Worm (Caenorhabditis elegans) whole organism, L1 larva: Measurements from ENCODE around the gene srp-3.

Source experiments
- C34B4.2 ChIP-seq: sonication (generic microtip); optimal IDR thresholded peaks from 2 replicates; lab custom pipeline; 2017; ENCODE audit warnings: mild to moderate bottlenecking, missing genetic modification characterization, missing compliant biosample characterization
- F16B12.6 ChIP-seq: fragments of 150-350 bp; optimal IDR thresholded peaks from 2 replicates; lab custom pipeline; 2014; ENCODE audit warnings: missing biosample characterization, missing genetic modification characterization
- Y116A8C.19 ChIP-seq: sonication (generic microtip); optimal IDR thresholded peaks from 2 replicates; lab custom pipeline; 2016; ENCODE audit warnings: missing compliant biosample characterization, missing genetic modification characterization, borderline replicate concordance
- aha-1 ChIP-seq: fragments of 150-350 bp; optimal IDR thresholded peaks from 2 replicates; lab custom pipeline; 2014; ENCODE audit warnings: missing biosample characterization, missing genetic modification characterization
- ama-1 ChIP-seq: fragments of 150-350 bp; optimal IDR thresholded peaks from 2 replicates; lab custom pipeline; 2014
- ceh-63 ChIP-seq: fragments of 200-800 bp; sonication (Bioruptor generic); optimal IDR thresholded peaks from 2 replicates; lab custom pipeline; 2018; ENCODE audit warnings: mild to moderate bottlenecking, missing genetic modification characterization, missing compliant biosample characterization
- ceh-8 ChIP-seq: fragments of 200-800 bp; sonication (Bioruptor generic); optimal IDR thresholded peaks from 2 replicates; lab custom pipeline; 2018; ENCODE audit warnings: mild to moderate bottlenecking, missing genetic modification characterization, moderate library complexity, missing compliant biosample characterization
- ceh-82 ChIP-seq, 3 experiments: fragments of 150-350 bp in 1 of 3; sonication (generic microtip) in 2 of 3; optimal IDR thresholded peaks; 2 replicates each; lab custom pipeline; 2014 to 2017; ENCODE audit warnings: missing biosample characterization in 3 of 3, missing genetic modification characterization in 3 of 3
- ceh-88 ChIP-seq: fragments of 200-800 bp; sonication (Bioruptor generic); IDR thresholded peaks from 2 replicates; pipeline ENCODE4 v1.3.6; 2022; ENCODE audit warnings: missing genetic modification characterization, missing compliant biosample characterization
- ces-1 ChIP-seq: fragments of 150-350 bp; optimal IDR thresholded peaks from 2 replicates; lab custom pipeline; 2014; ENCODE audit warnings: missing biosample characterization, missing genetic modification reagents, missing genetic modification characterization
- dpl-1 ChIP-seq, 3 experiments: fragments of 150-350 bp in 2 of 3; sonication (generic microtip) in 1 of 3; optimal IDR thresholded peaks; 2 replicates each; lab custom pipeline; 2014 to 2017; ENCODE audit warnings: missing biosample characterization in 3 of 3, missing genetic modification characterization in 3 of 3, missing genetic modification reagents in 3 of 3
- egl-13 ChIP-seq: sonication (generic microtip); optimal IDR thresholded peaks from 2 replicates; lab custom pipeline; 2016; ENCODE audit warnings: missing genotype, missing genetic modification reagents, missing genetic modification characterization, missing compliant biosample characterization
- egl-27 ChIP-seq, 2 experiments: fragments of 150-350 bp in 1 of 2; sonication (generic microtip); optimal IDR thresholded peaks; 3 replicates each; lab custom pipeline; 2017 to 2018; ENCODE audit warnings: missing biosample characterization in 2 of 2, missing genetic modification characterization in 2 of 2, missing genetic modification reagents in 2 of 2
- ets-5 ChIP-seq: fragments of 200-800 bp; sonication (Bioruptor generic); IDR thresholded peaks from 2 replicates; pipeline ENCODE4 v1.3.6; 2022; ENCODE audit warnings: missing genetic modification characterization, missing compliant biosample characterization
- fkh-8 ChIP-seq: sonication (generic microtip); optimal IDR thresholded peaks from 2 replicates; lab custom pipeline; 2016; ENCODE audit warnings: mild to moderate bottlenecking, missing genetic modification characterization, missing compliant biosample characterization
- lin-14 ChIP-seq: fragments of 200-800 bp; sonication (Bioruptor generic); optimal IDR thresholded peaks from 2 replicates; lab custom pipeline; 2018; ENCODE audit warnings: mild to moderate bottlenecking, missing genetic modification characterization, moderate library complexity, missing compliant biosample characterization
- lin-35 ChIP-seq, 2 experiments: fragments of 150-350 bp; optimal IDR thresholded peaks; 2 replicates each; lab custom pipeline; 2014; ENCODE audit warnings: missing biosample characterization in 2 of 2, missing genetic modification characterization in 2 of 2, missing genetic modification reagents in 2 of 2
- lin-39 ChIP-seq: fragments of 150-350 bp; optimal IDR thresholded peaks from 2 replicates; lab custom pipeline; 2014; ENCODE audit warnings: missing biosample characterization, missing genetic modification reagents, missing genetic modification characterization
- mef-2 ChIP-seq: fragments of 150-350 bp; optimal IDR thresholded peaks from 2 replicates; lab custom pipeline; 2014; ENCODE audit warnings: missing biosample characterization, missing genetic modification characterization
- nhr-19 ChIP-seq: fragments of 200-800 bp; sonication (Bioruptor generic); conservative IDR thresholded peaks from 2 replicates; pipeline ENCODE4 v1.3.6; 2022; ENCODE audit warnings: missing genetic modification characterization, missing compliant biosample characterization
- nhr-28 ChIP-seq: fragments of 150-350 bp; optimal IDR thresholded peaks from 2 replicates; lab custom pipeline; 2014; ENCODE audit warnings: missing biosample characterization, missing genetic modification characterization
- nhr-47 ChIP-seq: sonication (generic microtip); optimal IDR thresholded peaks from 2 replicates; lab custom pipeline; 2016; ENCODE audit warnings: mild to moderate bottlenecking, missing genetic modification characterization, moderate library complexity, missing compliant biosample characterization
- nhr-77 ChIP-seq: fragments of 150-350 bp; optimal IDR thresholded peaks from 2 replicates; lab custom pipeline; 2014; ENCODE audit warnings: missing biosample characterization, missing genetic modification characterization
- nhr-85 ChIP-seq: sonication (generic microtip); peaks from one replicate; lab custom pipeline; 2016; ENCODE audit warnings: missing genetic modification characterization, inconsistent platforms, missing compliant biosample characterization
- pag-3 ChIP-seq: sonication (generic microtip); optimal IDR thresholded peaks from 2 replicates; lab custom pipeline; 2017; ENCODE audit warnings: missing genetic modification characterization, mild to moderate bottlenecking, missing compliant biosample characterization, antibody characterized with exemption, borderline replicate concordance; ENCODE audit not compliant: insufficient read depth
- pqm-1 ChIP-seq: sonication (generic microtip); optimal IDR thresholded peaks from 3 replicates; lab custom pipeline; 2017; ENCODE audit warnings: missing biosample characterization, missing genetic modification characterization
- rnt-1 ChIP-seq: sonication (generic microtip); optimal IDR thresholded peaks from 2 replicates; lab custom pipeline; 2016; ENCODE audit warnings: mild to moderate bottlenecking, missing genetic modification characterization, moderate library complexity, missing compliant biosample characterization
- snu-23 ChIP-seq: sonication (generic microtip); optimal IDR thresholded peaks from 2 replicates; lab custom pipeline; 2016; ENCODE audit warnings: missing genetic modification characterization, missing compliant biosample characterization
- swsn-7 ChIP-seq: sonication (generic microtip); optimal IDR thresholded peaks from 2 replicates; lab custom pipeline; 2016; ENCODE audit warnings: missing genetic modification characterization, missing compliant biosample characterization
- tbx-2 ChIP-seq: sonication (generic microtip); optimal IDR thresholded peaks from 2 replicates; lab custom pipeline; 2016; ENCODE audit warnings: missing genetic modification characterization, missing compliant biosample characterization
- tlp-1 ChIP-seq: fragments of 150-350 bp; optimal IDR thresholded peaks from 2 replicates; lab custom pipeline; 2014; ENCODE audit warnings: missing biosample characterization, missing genetic modification characterization
- unc-30 ChIP-seq: sonication (generic microtip); optimal IDR thresholded peaks from 2 replicates; lab custom pipeline; 2017; ENCODE audit warnings: missing biosample characterization, missing genetic modification characterization
- unc-86 ChIP-seq: sonication (generic microtip); optimal IDR thresholded peaks from 2 replicates; lab custom pipeline; 2016; ENCODE audit warnings: missing genetic modification characterization, missing compliant biosample characterization
- unc-98 ChIP-seq: fragments of 200-800 bp; sonication (Bioruptor generic); IDR thresholded peaks from 2 replicates; pipeline ENCODE4 v1.3.6; 2022; ENCODE audit warnings: missing genetic modification characterization, missing compliant biosample characterization
- zip-4 ChIP-seq: fragments of 200-800 bp; sonication (Bioruptor generic); optimal IDR thresholded peaks from 2 replicates; lab custom pipeline; 2018; ENCODE audit warnings: mild to moderate bottlenecking, missing genetic modification characterization, moderate library complexity, missing compliant biosample characterization
- ztf-11 ChIP-seq, 2 experiments: sonication (generic microtip); optimal IDR thresholded peaks; 2 replicates each; lab custom pipeline; 2016 to 2017; ENCODE audit warnings: missing genetic modification characterization in 2 of 2, missing biosample characterization in 1 of 2, missing compliant biosample characterization in 1 of 2

The srp-3 gene

DNA sequence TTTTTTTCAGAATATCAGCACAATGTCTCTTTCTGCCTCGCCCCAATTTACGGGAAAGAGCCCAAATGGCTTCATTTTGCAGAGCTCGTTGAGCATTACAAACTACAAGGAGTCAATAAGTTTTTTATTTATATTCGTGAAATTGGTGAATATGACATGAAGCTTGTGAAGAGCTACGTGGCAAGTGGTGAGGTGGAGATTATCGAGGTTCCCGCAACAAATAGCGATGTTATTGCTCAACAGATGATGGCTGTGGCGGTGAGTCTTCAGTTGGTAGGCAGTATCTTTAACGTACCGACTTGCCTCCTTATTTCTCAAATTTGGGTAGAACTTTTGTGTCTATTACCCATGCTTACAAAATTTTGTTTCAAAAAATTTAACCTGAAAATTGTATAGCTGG lies 19.8 kb downstream of the srp-3 start:
- TF ChIP-seq unc-86 (tag; lab: Kevin White, UChicago) (no peak), nhr-28 (tag; lab: Kevin White, UChicago) (no peak)

DNA sequence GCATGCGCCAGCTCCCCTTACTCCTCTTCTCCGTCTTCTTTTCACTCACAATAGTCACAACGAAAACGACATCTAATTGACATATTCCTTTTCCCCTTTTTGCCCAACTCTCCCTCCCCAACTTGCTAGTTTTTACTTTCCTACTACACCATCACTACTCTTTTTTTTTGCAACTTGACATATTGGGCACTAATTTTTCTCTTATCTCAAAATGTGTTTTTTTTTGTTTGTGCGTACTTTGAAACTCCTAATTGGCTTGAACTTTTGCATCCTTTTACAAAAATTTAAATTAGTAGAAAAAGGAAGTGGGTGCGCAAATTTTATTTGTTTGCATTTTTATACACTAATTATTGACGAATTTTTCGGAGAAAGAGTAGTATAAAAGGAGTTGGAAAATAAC lies 26.9 kb downstream of the srp-3 start:
- no peak for TF ChIP-seq tlp-1 (tag; lab: Kevin White, UChicago)
- no peak for TF ChIP-seq ceh-63 (GFP tag; lab: Kevin White, UChicago)
- peak; percentile 45 for TF ChIP-seq tbx-2
- TF ChIP-seq nhr-77: no peak
- no peak for TF ChIP-seq egl-13
- no peak for TF ChIP-seq ceh-88 (GFP tag; lab: Robert Waterston, UW)
- TF ChIP-seq egl-27 (tag; optimal IDR thresholded peaks at IDR 0.05; lab: Kevin White, UChicago): no peak
- peak; percentile 5 for TF ChIP-seq nhr-47 (tag; lab: Kevin White, UChicago)
- no peak for TF ChIP-seq snu-23 (GFP tag; lab: Kevin White, UChicago)
- no peak for TF ChIP-seq dpl-1 (GFP tag; optimal IDR thresholded peaks at IDR 0.05; lab: Kevin White, UChicago)
- peak; percentile 86 for TF ChIP-seq lin-14 (GFP tag; lab: Kevin White, UChicago)
- TF ChIP-seq swsn-7 (tag; lab: Kevin White, UChicago): no peak
- peak; percentile 73 for TF ChIP-seq ceh-8 (GFP tag; lab: Kevin White, UChicago)
- TF ChIP-seq nhr-85 (tag; lab: Kevin White, UChicago): no peak
- no peak for TF ChIP-seq pqm-1 (tag; lab: Kevin White, UChicago)
- TF ChIP-seq rnt-1 (tag; lab: Kevin White, UChicago): no peak
- TF ChIP-seq lin-35 (GFP tag; optimal IDR thresholded peaks at IDR 0.05; lab: Kevin White, UChicago): no peak
- TF ChIP-seq zip-4 (GFP tag; lab: Kevin White, UChicago): no peak
- no peak for TF ChIP-seq Y116A8C.19 (tag; lab: Kevin White, UChicago)
- TF ChIP-seq nhr-19: 0 out of 2 replicates have a peak, but pooled peaks have one; percentile 7
- no peak for TF ChIP-seq C34B4.2 (tag; lab: Kevin White, UChicago)
- no peak for TF ChIP-seq ama-1 (lab: Kevin White, UChicago)
- TF ChIP-seq pag-3: no peak
- TF ChIP-seq lin-39 (tag; lab: Kevin White, UChicago): no peak
- TF ChIP-seq mef-2 (tag; lab: Kevin White, UChicago): no peak
- TF ChIP-seq fkh-8: no peak
- TF ChIP-seq F16B12.6 (tag; lab: Kevin White, UChicago): no peak
- TF ChIP-seq ets-5 (GFP tag; lab: Robert Waterston, UW): no peak
- no peak for TF ChIP-seq unc-98 (GFP tag; lab: Robert Waterston, UW)

DNA sequence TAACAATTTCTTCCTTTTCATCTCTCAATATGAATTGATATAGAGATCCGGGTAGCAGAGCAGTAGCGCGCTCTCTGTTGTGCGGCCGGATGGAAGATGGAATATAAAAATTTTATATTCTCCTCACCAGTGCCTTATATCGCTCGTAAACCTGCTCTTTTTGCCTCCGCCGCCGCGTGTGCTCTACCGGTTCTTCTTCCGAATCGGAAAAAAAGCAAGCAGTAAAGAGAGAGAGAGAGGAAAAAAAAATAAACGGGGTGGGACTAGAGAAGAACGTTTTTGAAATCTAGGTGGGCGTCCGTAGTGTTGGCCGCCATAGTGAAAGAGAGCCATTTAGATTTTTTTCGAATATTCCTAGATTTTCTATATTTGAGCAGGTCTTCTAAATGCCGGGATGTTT lies 29.3 kb downstream of the srp-3 start, which contains the start of gene glb-25:
Gene glb-25, plus strand, starts transcription at position 301 of the 400 bp plus-strand sequence.
- no peak for TF ChIP-seq unc-30 (tag; lab: Kevin White, UChicago)
- TF ChIP-seq fkh-8: no peak
- TF ChIP-seq nhr-85 (tag; lab: Kevin White, UChicago): no peak
- TF ChIP-seq ztf-11 (tag; optimal IDR thresholded peaks at IDR 0.05; lab: Kevin White, UChicago): no peak

DNA sequence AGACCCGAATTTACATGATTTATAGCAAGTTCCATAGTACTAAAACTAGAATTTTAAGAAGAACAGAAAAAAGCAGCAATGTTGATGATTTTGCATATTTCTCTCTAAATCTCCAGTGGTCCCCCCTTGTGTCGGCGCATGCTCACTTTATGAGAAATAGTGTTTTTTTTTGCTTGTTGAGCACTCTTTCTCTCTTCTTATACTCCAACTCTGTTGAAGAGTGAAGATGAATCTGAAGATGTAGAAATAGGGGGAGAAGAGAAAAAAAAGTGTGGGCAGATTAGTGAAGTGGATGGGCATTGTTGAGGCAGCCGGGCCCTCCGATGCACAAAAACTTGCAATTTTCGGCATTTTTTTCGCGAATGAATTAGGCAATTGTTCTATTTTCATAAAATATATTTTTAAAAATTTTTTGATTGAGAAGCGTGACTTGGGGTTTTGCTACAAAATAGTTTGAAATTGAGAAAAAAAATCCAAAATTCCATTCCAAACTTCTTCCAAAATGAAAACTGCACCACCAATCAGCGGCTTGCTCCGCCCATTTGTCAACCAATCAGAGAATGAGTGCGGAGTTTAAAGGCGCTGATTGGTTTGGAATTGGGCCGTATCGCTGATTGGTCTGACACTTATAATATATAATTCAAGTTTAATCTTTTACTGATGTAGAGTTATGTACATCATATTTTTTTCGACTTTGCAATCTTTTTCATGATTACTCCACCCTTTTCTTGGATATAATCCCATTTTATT lies 32.0 kb downstream of the srp-3 start:
- TF ChIP-seq ceh-82 (tag; optimal IDR thresholded peaks at IDR 0.05; lab: Kevin White, UChicago) (peak in 1 of 3 experiments; percentile 5), aha-1 (no peak), lin-14 (GFP tag; lab: Kevin White, UChicago) (peak; percentile 87), ces-1 (no peak)
